Worm (Caenorhabditis elegans) whole organism, midembryonic: ENCODE data around the gene C29F9.8.

Experiments
- flt-1 ChIP-seq: fragments of 200-800 bp; sonication (Bioruptor generic); IDR thresholded peaks from 2 replicates; pipeline ENCODE4 v1.3.6; 2022; ENCODE audit warnings: missing genetic modification characterization, missing compliant biosample characterization
- med-1 ChIP-seq: sonication (generic microtip); optimal IDR thresholded peaks from 2 replicates; lab custom pipeline; 2017; ENCODE audit warnings: missing genetic modification characterization, mild to moderate bottlenecking, missing compliant biosample characterization, antibody characterized with exemption, missing genetic modification reagents; ENCODE audit not compliant: insufficient read depth
- ztf-23 ChIP-seq: fragments of 200-800 bp; sonication (Bioruptor generic); IDR thresholded peaks from 2 replicates; pipeline ENCODE4 v1.3.6; 2022; ENCODE audit warnings: missing genetic modification reagents, missing genetic modification characterization, missing compliant biosample characterization
- ztf-29 ChIP-seq: fragments of 200-800 bp; sonication (Bioruptor generic); IDR thresholded peaks from 2 replicates; pipeline ENCODE4 v1.3.6; 2022; ENCODE audit warnings: missing genetic modification reagents, missing genetic modification characterization, missing compliant biosample characterization

- TF ChIP-seq med-1 (GFP tag; lab: Kevin White, UChicago) = no peak
- no peak for TF ChIP-seq ztf-23 (GFP tag; lab: Robert Waterston, UW)
- TF ChIP-seq flt-1 = no peak
- TF ChIP-seq ztf-29 (GFP tag; lab: Robert Waterston, UW) = no peak
Measured at ce11 chrIII:69652-70051, 27.3 kb downstream of the C29F9.8 start, which contains the start of gene spt-4.
